Worm (Caenorhabditis elegans): Measurements from ENCODE around the gene Y39A3CL.3.

- TF ChIP-seq scrt-1 (GFP tag; IDR thresholded peaks at IDR 0.05) (no peak), ceh-36 (tag; optimal IDR thresholded peaks at IDR 0.05) (no peak), ets-7 (tag; optimal IDR thresholded peaks at IDR 0.05) (no peak), hmbx-1 (tag; optimal IDR thresholded peaks at IDR 0.05) (no peak), ama-1 (optimal IDR thresholded peaks at IDR 0.05) (no peak), aly-1 (tag; optimal IDR thresholded peaks at IDR 0.05) (no peak), hnd-1 (tag; optimal IDR thresholded peaks at IDR 0.05) (no peak), ceh-13 (GFP tag; optimal IDR thresholded peaks at IDR 0.05) (no peak), sea-1 (GFP tag; conservative IDR thresholded peaks at IDR 0.05) (no peak)
Measured at ce11 chrIII:1793416-1793815, 15.8 kb downstream of the Y39A3CL.3 start.
